Worm (Caenorhabditis elegans) whole organism, L3 larva: ENCODE results near the gene ndx-3.
A peak's percentile ranks its signal among the peaks of the same experiment; 100 is the strongest.

ENCODE experiments used
- aly-2 ChIP-seq: fragments of 150-350 bp; optimal IDR thresholded peaks from 2 replicates; lab custom pipeline; 2014; ENCODE audit warnings: missing biosample characterization, missing genetic modification characterization
- ama-1 ChIP-seq: fragments of 150-350 bp; optimal IDR thresholded peaks from 2 replicates; lab custom pipeline; 2018
- ceh-16 ChIP-seq: sonication (generic microtip); optimal IDR thresholded peaks from 2 replicates; lab custom pipeline; 2017; ENCODE audit warnings: missing biosample characterization, missing genetic modification characterization
- ceh-28 ChIP-seq: fragments of 150-350 bp; optimal IDR thresholded peaks from 2 replicates; lab custom pipeline; 2014; ENCODE audit warnings: missing biosample characterization, missing genetic modification reagents, missing genetic modification characterization
- ceh-82 ChIP-seq: fragments of 150-350 bp; optimal IDR thresholded peaks from 2 replicates; lab custom pipeline; 2014; ENCODE audit warnings: missing biosample characterization, missing genetic modification characterization
- ceh-9 ChIP-seq: sonication (generic microtip); optimal IDR thresholded peaks from 2 replicates; lab custom pipeline; 2018; ENCODE audit warnings: missing biosample characterization, missing genetic modification characterization
- daf-12 ChIP-seq: fragments of 150-350 bp; optimal IDR thresholded peaks from 2 replicates; lab custom pipeline; 2014; ENCODE audit warnings: missing biosample characterization, missing genetic modification reagents, missing genetic modification characterization
- egl-5 ChIP-seq: fragments of 150-350 bp; optimal IDR thresholded peaks from 2 replicates; lab custom pipeline; 2017; ENCODE audit warnings: missing biosample characterization, missing genetic modification reagents, missing genetic modification characterization, inconsistent platforms
- elt-1 ChIP-seq: fragments of 150-350 bp; optimal IDR thresholded peaks from 2 replicates; lab custom pipeline; 2014; ENCODE audit warnings: missing biosample characterization, missing genetic modification characterization
- elt-2 ChIP-seq: sonication (generic microtip); optimal IDR thresholded peaks from 2 replicates; lab custom pipeline; 2016; ENCODE audit warnings: missing genetic modification reagents, mild to moderate bottlenecking, missing genetic modification characterization, missing compliant biosample characterization
- elt-3 ChIP-seq, 3 experiments: fragments of 150-350 bp in 1 of 3; sonication (generic microtip) in 2 of 3; optimal IDR thresholded peaks; 2 replicates in 2 of 3; 4 replicates in 1 of 3; lab custom pipeline; 2014 to 2017; ENCODE audit warnings: missing biosample characterization in 3 of 3, missing genetic modification characterization in 3 of 3
- eor-1 ChIP-seq, 2 experiments: fragments of 150-350 bp; optimal IDR thresholded peaks; 2 replicates each; lab custom pipeline; 2014 to 2018; ENCODE audit warnings: missing biosample characterization in 2 of 2, missing genetic modification characterization in 2 of 2
- fkh-10 ChIP-seq: sonication (generic microtip); optimal IDR thresholded peaks from 2 replicates; lab custom pipeline; 2017; ENCODE audit warnings: missing biosample characterization, missing genetic modification reagents, missing genetic modification characterization
- fkh-2 ChIP-seq: fragments of 150-350 bp; optimal IDR thresholded peaks from 2 replicates; lab custom pipeline; 2014; ENCODE audit warnings: missing biosample characterization, missing genetic modification reagents, missing genetic modification characterization
- fos-1 ChIP-seq: fragments of 150-350 bp; optimal IDR thresholded peaks from 2 replicates; lab custom pipeline; 2014; ENCODE audit warnings: missing biosample characterization, missing genetic modification characterization
- hmg-11 ChIP-seq: sonication (generic microtip); optimal IDR thresholded peaks from 2 replicates; lab custom pipeline; 2016; ENCODE audit warnings: missing genetic modification characterization, missing compliant biosample characterization
- jun-1 ChIP-seq: fragments of 150-350 bp; optimal IDR thresholded peaks from 2 replicates; lab custom pipeline; 2014; ENCODE audit warnings: missing biosample characterization, missing genetic modification reagents, missing genetic modification characterization
- lin-15B ChIP-seq: fragments of 150-350 bp; optimal IDR thresholded peaks from 2 replicates; lab custom pipeline; 2014; ENCODE audit warnings: missing biosample characterization, missing genetic modification characterization
- lin-39 ChIP-seq: fragments of 150-350 bp; optimal IDR thresholded peaks from 2 replicates; lab custom pipeline; 2018; ENCODE audit warnings: missing biosample characterization, missing genetic modification reagents, missing genetic modification characterization
- lsy-12 ChIP-seq: sonication (generic microtip); optimal IDR thresholded peaks from 2 replicates; lab custom pipeline; 2016; ENCODE audit warnings: mild to moderate bottlenecking, missing genetic modification characterization, missing compliant biosample characterization
- mdl-1 ChIP-seq: fragments of 150-350 bp; optimal IDR thresholded peaks from 2 replicates; lab custom pipeline; 2014; ENCODE audit warnings: missing biosample characterization, missing genetic modification characterization
- mml-1 ChIP-seq: fragments of 150-350 bp; sonication (generic microtip); optimal IDR thresholded peaks from 3 replicates; lab custom pipeline; 2014; ENCODE audit warnings: missing biosample characterization, missing genetic modification characterization
- nfya-1 ChIP-seq: sonication (generic microtip); optimal IDR thresholded peaks from 2 replicates; lab custom pipeline; 2017; ENCODE audit warnings: missing genetic modification characterization, mild to moderate bottlenecking, missing compliant biosample characterization, antibody characterized with exemption, moderate library complexity; ENCODE audit not compliant: insufficient read depth
- nhr-11 ChIP-seq: fragments of 150-350 bp; optimal IDR thresholded peaks from 2 replicates; lab custom pipeline; 2014; ENCODE audit warnings: missing biosample characterization, missing genetic modification characterization
- nhr-12 ChIP-seq: fragments of 150-350 bp; optimal IDR thresholded peaks from 2 replicates; lab custom pipeline; 2014; ENCODE audit warnings: missing biosample characterization, missing genetic modification characterization
- nhr-23 ChIP-seq: fragments of 150-350 bp; optimal IDR thresholded peaks from 2 replicates; lab custom pipeline; 2014; ENCODE audit warnings: missing biosample characterization, missing genetic modification reagents, missing genetic modification characterization
- nhr-237 ChIP-seq: fragments of 150-350 bp; optimal IDR thresholded peaks from 2 replicates; lab custom pipeline; 2014; ENCODE audit warnings: missing biosample characterization, missing genetic modification characterization
- nhr-25 ChIP-seq: sonication (generic microtip); optimal IDR thresholded peaks from 2 replicates; lab custom pipeline; 2017; ENCODE audit warnings: missing biosample characterization, missing genetic modification characterization
- nhr-28 ChIP-seq: fragments of 150-350 bp; optimal IDR thresholded peaks from 2 replicates; lab custom pipeline; 2014; ENCODE audit warnings: missing biosample characterization, missing genetic modification characterization
- nhr-43 ChIP-seq: sonication (generic microtip); optimal IDR thresholded peaks from 2 replicates; lab custom pipeline; 2016; ENCODE audit warnings: mild to moderate bottlenecking, missing genetic modification characterization, missing compliant biosample characterization; ENCODE audit not compliant: poor library complexity, severe bottlenecking
- nhr-67 ChIP-seq: fragments of 150-350 bp; optimal IDR thresholded peaks from 2 replicates; lab custom pipeline; 2014; ENCODE audit warnings: missing biosample characterization, missing genetic modification characterization
- nhr-76 ChIP-seq: fragments of 150-350 bp; sonication (generic microtip); optimal IDR thresholded peaks from 5 replicates; lab custom pipeline; 2014; ENCODE audit warnings: missing biosample characterization, missing genetic modification characterization
- nhr-77 ChIP-seq: fragments of 150-350 bp; optimal IDR thresholded peaks from 2 replicates; lab custom pipeline; 2014; ENCODE audit warnings: missing biosample characterization, missing genetic modification characterization
- pha-4 ChIP-seq: fragments of 150-350 bp; optimal IDR thresholded peaks from 2 replicates; lab custom pipeline; 2014; ENCODE audit warnings: missing biosample characterization, missing genetic modification reagents, missing genetic modification characterization
- pqm-1 ChIP-seq: fragments of 150-350 bp; optimal IDR thresholded peaks from 2 replicates; lab custom pipeline; 2017; ENCODE audit warnings: missing biosample characterization, missing genetic modification characterization, inconsistent platforms
- sea-2 ChIP-seq: fragments of 150-350 bp; sonication (generic microtip); optimal IDR thresholded peaks from 4 replicates; lab custom pipeline; 2014; ENCODE audit warnings: missing biosample characterization, missing genetic modification reagents, missing genetic modification characterization
- skn-1 ChIP-seq: fragments of 150-350 bp; optimal IDR thresholded peaks from 2 replicates; lab custom pipeline; 2014; ENCODE audit warnings: missing biosample characterization, missing genetic modification characterization
- snpc-4 ChIP-seq: fragments of 150-350 bp; optimal IDR thresholded peaks from 2 replicates; lab custom pipeline; 2014; ENCODE audit warnings: missing biosample characterization, missing genetic modification characterization
- tbx-2 ChIP-seq: sonication (generic microtip); optimal IDR thresholded peaks from 2 replicates; lab custom pipeline; 2016; ENCODE audit warnings: mild to moderate bottlenecking, missing genetic modification characterization, missing compliant biosample characterization
- unc-39 ChIP-seq: sonication (generic microtip); optimal IDR thresholded peaks from 4 replicates; lab custom pipeline; 2017; ENCODE audit warnings: missing biosample characterization, missing genetic modification characterization
- unc-62 ChIP-seq: fragments of 150-350 bp; sonication (generic microtip); optimal IDR thresholded peaks from 4 replicates; lab custom pipeline; 2014; ENCODE audit warnings: missing biosample characterization, missing genetic modification reagents, missing genetic modification characterization
- zag-1 ChIP-seq: fragments of 150-350 bp; optimal IDR thresholded peaks from 2 replicates; lab custom pipeline; 2014; ENCODE audit warnings: missing biosample characterization, missing genetic modification characterization
- ztf-11 ChIP-seq: fragments of 150-350 bp; optimal IDR thresholded peaks from 2 replicates; lab custom pipeline; 2014; ENCODE audit warnings: missing biosample characterization, missing genetic modification characterization
- ztf-4 ChIP-seq: fragments of 150-350 bp; optimal IDR thresholded peaks from 2 replicates; lab custom pipeline; 2014; ENCODE audit warnings: missing biosample characterization, missing genetic modification characterization

Gene ndx-3

DNA sequence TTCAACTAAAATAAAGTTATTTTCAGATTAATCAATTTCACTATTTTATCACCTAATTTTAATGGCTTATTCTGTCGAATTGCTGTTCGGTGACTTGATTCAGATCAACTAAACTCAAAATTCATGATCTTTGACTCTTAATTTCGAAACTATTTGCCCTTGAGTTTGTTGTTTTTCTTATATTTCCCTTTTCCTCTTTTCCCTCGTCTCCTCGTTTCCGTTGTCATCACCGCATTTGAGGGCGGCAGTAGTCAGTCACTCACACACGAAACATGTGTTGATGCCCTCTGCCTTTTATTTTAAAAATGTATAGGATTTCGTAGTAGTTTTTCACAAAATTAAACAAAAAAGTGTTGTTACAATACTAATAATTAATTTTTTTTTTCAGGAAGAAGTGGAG, 41.5 kb downstream of the ndx-3 start, which contains the start of gene rnh-1.0:
TSS of gene rnh-1.0 (plus strand) at position 389 of the 400 bp plus-strand sequence.
- TF ChIP-seq ama-1 (lab: Kevin White, UChicago) (no peak), nhr-28 (tag; lab: Kevin White, UChicago) (no peak), egl-5 (tag; lab: Kevin White, UChicago) (no peak), elt-2 (tag; lab: Kevin White, UChicago) (no peak), ztf-4 (no peak), nhr-43 (tag; lab: Kevin White, UChicago) (no peak), daf-12 (tag; lab: Kevin White, UChicago) (no peak), snpc-4 (tag; lab: Kevin White, UChicago) (no peak), nhr-25 (tag; lab: Kevin White, UChicago) (peak; percentile 1), zag-1 (tag; lab: Kevin White, UChicago) (no peak), nhr-77 (tag; lab: Kevin White, UChicago) (no peak), pha-4 (tag; lab: Kevin White, UChicago) (peak; percentile 5), elt-1 (tag; lab: Kevin White, UChicago) (no peak), sea-2 (GFP tag; lab: Kevin White, UChicago) (no peak), ceh-28 (no peak), mdl-1 (tag; lab: Kevin White, UChicago) (no peak), nfya-1 (peak; percentile 3), nhr-67 (tag; lab: Kevin White, UChicago) (no peak), nhr-23 (tag; lab: Kevin White, UChicago) (no peak), fkh-10 (no peak), nhr-76 (tag; lab: Kevin White, UChicago) (no peak), nhr-12 (tag; lab: Kevin White, UChicago) (no peak)

DNA sequence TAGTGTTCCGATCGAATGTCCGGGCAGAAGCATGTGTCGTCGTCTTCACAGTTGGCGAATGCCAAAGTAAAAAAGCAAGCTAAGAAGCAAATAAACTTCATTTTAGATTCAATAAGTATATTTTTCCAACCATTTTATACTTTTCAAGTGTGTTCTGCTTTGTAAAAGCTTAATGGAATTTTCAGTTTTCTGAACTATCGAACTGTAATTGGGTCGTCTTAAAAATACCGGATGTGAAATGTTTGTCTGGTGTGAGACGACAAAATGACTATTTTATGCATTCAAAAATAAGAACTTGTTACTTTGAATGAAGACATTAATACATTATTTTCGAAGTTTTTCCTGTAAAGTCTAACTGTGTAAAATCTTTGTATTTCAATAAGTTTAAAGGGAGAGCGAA, 45.3 kb downstream of the ndx-3 start, which contains the start of gene F59A6.11:
TSS of gene F59A6.11 (minus strand) at position 101 of the 400 bp plus-strand sequence.
- TF ChIP-seq nhr-43 (tag; lab: Kevin White, UChicago) (no peak), lin-15B (tag; lab: Kevin White, UChicago) (no peak), ceh-9 (no peak), snpc-4 (tag; lab: Kevin White, UChicago) (no peak), daf-12 (tag; lab: Kevin White, UChicago) (no peak), mml-1 (no peak), nhr-76 (tag; lab: Kevin White, UChicago) (no peak), eor-1 (tag; optimal IDR thresholded peaks at IDR 0.05; lab: Kevin White, UChicago) (no peak), fkh-10 (no peak), nhr-237 (tag; lab: Kevin White, UChicago) (no peak), nhr-25 (tag; lab: Kevin White, UChicago) (no peak), zag-1 (tag; lab: Kevin White, UChicago) (no peak), pha-4 (tag; lab: Kevin White, UChicago) (no peak), nhr-11 (tag; lab: Kevin White, UChicago) (no peak), egl-5 (tag; lab: Kevin White, UChicago) (no peak), unc-62 (GFP tag; lab: Kevin White, UChicago) (no peak), nfya-1 (no peak), ztf-4 (no peak)

DNA sequence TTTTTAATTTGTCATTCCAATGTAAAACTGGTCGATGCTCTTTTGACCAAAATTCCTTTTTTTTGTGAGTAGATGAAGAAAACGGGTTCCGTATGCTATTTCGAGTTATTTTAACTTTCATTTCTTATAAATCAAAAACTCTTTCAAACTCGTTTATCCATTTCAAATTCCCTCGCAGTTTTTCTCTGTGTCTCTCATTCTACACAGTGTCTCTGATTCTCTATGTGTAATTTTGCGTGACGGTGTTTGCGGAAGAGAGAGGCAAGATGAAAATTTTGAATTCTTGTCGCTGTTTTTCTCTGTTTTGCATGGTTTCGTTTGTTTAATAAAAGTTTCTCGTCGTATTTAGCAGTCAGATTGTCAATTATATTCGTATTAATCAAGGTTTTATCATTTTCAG, 45.7 kb downstream of the ndx-3 start, which contains the start of gene citk-2:
TSS of gene citk-2 (plus strand) at position 399 of the 400 bp plus-strand sequence.
- TF ChIP-seq lin-15B (tag; lab: Kevin White, UChicago) (peak; percentile 74), hmg-11 (tag; lab: Kevin White, UChicago) (no peak), egl-5 (tag; lab: Kevin White, UChicago) (peak; percentile 75), nfya-1 (no peak), mml-1 (no peak), nhr-23 (tag; lab: Kevin White, UChicago) (peak; percentile 92), pha-4 (tag; lab: Kevin White, UChicago) (no peak), ceh-82 (tag; lab: Kevin White, UChicago) (peak; percentile 75), fkh-2 (no peak), ama-1 (lab: Kevin White, UChicago) (no peak), ceh-9 (no peak), elt-3 (tag; optimal IDR thresholded peaks at IDR 0.05; lab: Kevin White, UChicago) (no peak), skn-1 (tag; lab: Kevin White, UChicago) (peak; percentile 79), unc-39 (tag; lab: Kevin White, UChicago) (no peak), snpc-4 (tag; lab: Kevin White, UChicago) (no peak), sea-2 (GFP tag; lab: Kevin White, UChicago) (no peak), tbx-2 (tag; lab: Kevin White, UChicago) (no peak), ztf-4 (no peak), ztf-11 (no peak), eor-1 (tag; optimal IDR thresholded peaks at IDR 0.05; lab: Kevin White, UChicago) (no peak), daf-12 (tag; lab: Kevin White, UChicago) (no peak), aly-2 (tag; lab: Kevin White, UChicago) (no peak), elt-1 (tag; lab: Kevin White, UChicago) (no peak), nhr-43 (tag; lab: Kevin White, UChicago) (peak; percentile 90), lin-39 (tag; lab: Kevin White, UChicago) (peak; percentile 51), zag-1 (tag; lab: Kevin White, UChicago) (no peak), nhr-25 (tag; lab: Kevin White, UChicago) (peak; percentile 89), lsy-12 (tag; lab: Kevin White, UChicago) (peak; percentile 61), fkh-10 (peak; percentile 24), unc-62 (GFP tag; lab: Kevin White, UChicago) (no peak), nhr-28 (tag; lab: Kevin White, UChicago) (no peak), elt-2 (tag; lab: Kevin White, UChicago) (no peak), nhr-237 (tag; lab: Kevin White, UChicago) (no peak), ceh-16 (tag; lab: Kevin White, UChicago) (no peak), nhr-67 (tag; lab: Kevin White, UChicago) (peak; percentile 5), fos-1 (tag; lab: Kevin White, UChicago) (no peak), nhr-76 (tag; lab: Kevin White, UChicago) (no peak), pqm-1 (tag; lab: Kevin White, UChicago) (peak; percentile 19), jun-1 (tag; lab: Kevin White, UChicago) (peak; percentile 66)
